Worm (Caenorhabditis elegans) whole organism, mixed stage, embryonic: ENCODE results near the gene ZK1128.7.

Experiments
- cnd-1 ChIP-seq: fragments of 200-800 bp; sonication (Bioruptor generic); optimal IDR thresholded peaks from 2 replicates; lab custom pipeline; 2018; ENCODE audit warnings: mild to moderate bottlenecking, missing genetic modification characterization, missing compliant biosample characterization
- elt-1 ChIP-seq: sonication (generic microtip); optimal IDR thresholded peaks from 2 replicates; lab custom pipeline; 2017; ENCODE audit warnings: missing genetic modification characterization, mild to moderate bottlenecking, missing compliant biosample characterization, antibody characterized with exemption, moderate library complexity, borderline replicate concordance; ENCODE audit not compliant: insufficient read depth
- lin-32 ChIP-seq: fragments of 200-800 bp; sonication (Bioruptor generic); optimal IDR thresholded peaks from 2 replicates; lab custom pipeline; 2018; ENCODE audit warnings: mild to moderate bottlenecking, missing genetic modification characterization, missing compliant biosample characterization
- lsy-2 ChIP-seq: fragments of 150-350 bp; optimal IDR thresholded peaks from 2 replicates; lab custom pipeline; 2014; ENCODE audit warnings: missing biosample characterization, missing genetic modification characterization
- nhr-12 ChIP-seq: fragments of 150-350 bp; optimal IDR thresholded peaks from 2 replicates; lab custom pipeline; 2014; ENCODE audit warnings: missing biosample characterization, missing genetic modification characterization
- pha-4 ChIP-seq: fragments of 150-350 bp; optimal IDR thresholded peaks from 2 replicates; lab custom pipeline; 2018; ENCODE audit warnings: missing biosample characterization, missing genetic modification reagents, missing genetic modification characterization
- snpc-4 ChIP-seq: fragments of 150-350 bp; optimal IDR thresholded peaks from 2 replicates; lab custom pipeline; 2014; ENCODE audit warnings: missing biosample characterization, missing genetic modification characterization

DNA sequence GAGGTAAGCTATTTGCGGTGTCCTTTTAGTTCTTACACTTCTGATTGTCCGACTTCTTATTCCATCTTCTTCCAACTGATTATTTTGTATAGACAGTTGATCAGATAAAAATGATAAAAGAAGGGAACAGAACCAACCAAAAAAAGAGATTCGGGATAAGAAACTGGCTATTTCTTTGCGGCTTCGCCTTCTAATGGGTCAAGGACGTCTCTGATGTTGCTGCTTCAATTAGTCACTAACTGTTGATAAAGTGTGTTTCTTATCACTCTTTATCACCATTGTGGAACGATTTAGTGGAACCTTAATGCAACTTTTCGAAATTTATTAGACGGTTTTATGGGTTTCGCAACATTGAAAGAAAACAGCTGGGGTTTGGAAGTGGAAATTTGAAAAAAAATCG lies 33.5 kb downstream of the ZK1128.7 start:
- TF ChIP-seq snpc-4 (tag; lab: Kevin White, UChicago), result no peak
- no peak for TF ChIP-seq nhr-12 (tag; lab: Kevin White, UChicago)
- TF ChIP-seq pha-4 (tag; lab: Kevin White, UChicago), result no peak
- no peak for TF ChIP-seq cnd-1 (tag; lab: Kevin White, UChicago)
- no peak for TF ChIP-seq elt-1 (tag; lab: Kevin White, UChicago)
- TF ChIP-seq lin-32 (GFP tag; lab: Kevin White, UChicago), result no peak
- no peak for TF ChIP-seq lsy-2
